Fruit fly (Drosophila melanogaster) whole organism, embryonic: ENCODE measurements around the gene zfh2.
A peak's percentile ranks its signal among the peaks of the same experiment; 100 is the strongest.

Experiments used
- B-H2 ChIP-seq: fragments of 200-800 bp; sonication (Bioruptor generic); optimal IDR thresholded peaks from 2 replicates; lab custom pipeline; 2018; ENCODE audit warnings: missing biosample characterization, mild to moderate bottlenecking, missing genetic modification characterization
- Bgb ChIP-seq: fragments of 200-800 bp; sonication (Bioruptor generic); IDR thresholded peaks from 2 replicates; pipeline ENCODE4 v1.3.6; 2022; ENCODE audit warnings: missing biosample characterization, missing genetic modification characterization; ENCODE audit not compliant: partially characterized antibody
- CG1024 ChIP-seq: fragments of 200-800 bp; sonication (Bioruptor generic); IDR thresholded peaks from 2 replicates; pipeline ENCODE4 v1.3.6; 2022; ENCODE audit warnings: missing biosample characterization, missing genetic modification characterization
- CG10321 ChIP-seq: fragments of 200-800 bp; sonication (Bioruptor generic); IDR thresholded peaks from 2 replicates; pipeline ENCODE4 v1.3.6; 2022; ENCODE audit warnings: missing biosample characterization, missing genetic modification characterization
- CG11695 ChIP-seq: fragments of 200-800 bp; sonication (Bioruptor generic); IDR thresholded peaks from 3 replicates; pipeline ENCODE4 v1.3.6; 2022; ENCODE audit warnings: missing biosample characterization, missing genetic modification characterization
- CG12659 ChIP-seq: fragments of 200-800 bp; sonication (Bioruptor generic); optimal IDR thresholded peaks from 3 replicates; lab custom pipeline; 2017; ENCODE audit warnings: mild to moderate bottlenecking, missing biosample characterization, missing genetic modification reagents, missing genetic modification characterization
- CG12769 ChIP-seq: fragments of 200-800 bp; sonication (Bioruptor generic); optimal IDR thresholded peaks from 2 replicates; lab custom pipeline; 2019; ENCODE audit warnings: missing biosample characterization, mild to moderate bottlenecking, missing genetic modification characterization, moderate library complexity
- CG13775 ChIP-seq: fragments of 200-800 bp; sonication (Bioruptor generic); optimal IDR thresholded peaks from 3 replicates; lab custom pipeline; 2017; ENCODE audit warnings: missing biosample characterization, mild to moderate bottlenecking, missing genetic modification characterization
- CG1603 ChIP-seq: fragments of 200-800 bp; sonication (Bioruptor generic); optimal IDR thresholded peaks from 2 replicates; lab custom pipeline; 2019; ENCODE audit warnings: missing biosample characterization, mild to moderate bottlenecking, missing genetic modification characterization, moderate library complexity
- CG17361 ChIP-seq: fragments of 200-800 bp; sonication (Bioruptor generic); IDR thresholded peaks from 3 replicates; pipeline ENCODE4 v1.3.6; 2022; ENCODE audit warnings: missing biosample characterization, missing genetic modification characterization
- CG18599 ChIP-seq: fragments of 200-800 bp; sonication (Bioruptor generic); optimal IDR thresholded peaks from 3 replicates; lab custom pipeline; 2017; ENCODE audit warnings: missing biosample characterization, missing genetic modification characterization, mild to moderate bottlenecking, moderate library complexity, missing genetic modification reagents
- CG2116 ChIP-seq: fragments of 200-800 bp; sonication (Bioruptor generic); optimal IDR thresholded peaks from 3 replicates; lab custom pipeline; 2018; ENCODE audit warnings: missing biosample characterization, mild to moderate bottlenecking, missing genetic modification characterization
- CG2199 ChIP-seq: fragments of 200-800 bp; sonication (Bioruptor generic); IDR thresholded peaks from 3 replicates; pipeline ENCODE4 v1.3.6; 2022; ENCODE audit warnings: missing biosample characterization, missing genetic modification characterization
- CG2889 ChIP-seq: fragments of 200-800 bp; sonication (Bioruptor generic); IDR thresholded peaks from 3 replicates; pipeline ENCODE4 v1.3.6; 2022; ENCODE audit warnings: missing biosample characterization, missing genetic modification characterization
- CG30020 ChIP-seq: fragments of 200-800 bp; optimal IDR thresholded peaks from 2 replicates; lab custom pipeline; 2019; ENCODE audit warnings: missing biosample characterization, mild to moderate bottlenecking, missing genetic modification characterization, moderate library complexity
- CG31365 ChIP-seq: fragments of 200-800 bp; sonication (Bioruptor generic); optimal IDR thresholded peaks from 2 replicates; lab custom pipeline; 2018; ENCODE audit warnings: missing biosample characterization, mild to moderate bottlenecking, missing genetic modification characterization
- CG34376 ChIP-seq: fragments of 200-800 bp; sonication (Bioruptor generic); optimal IDR thresholded peaks from 2 replicates; lab custom pipeline; 2018; ENCODE audit warnings: missing biosample characterization, mild to moderate bottlenecking, missing genetic modification characterization
- CG6765 ChIP-seq: fragments of 200-800 bp; sonication (Bioruptor generic); optimal IDR thresholded peaks from 3 replicates; lab custom pipeline; 2017; ENCODE audit warnings: missing biosample characterization, mild to moderate bottlenecking, missing genetic modification characterization
- CG6791 ChIP-seq: fragments of 200-800 bp; sonication (Bioruptor generic); IDR thresholded peaks from 3 replicates; pipeline ENCODE4 v1.3.6; 2022; ENCODE audit warnings: missing biosample characterization, missing genetic modification characterization; ENCODE audit not compliant: partially characterized antibody
- CG6813 ChIP-seq: fragments of 200-800 bp; sonication (Bioruptor generic); optimal IDR thresholded peaks from 2 replicates; lab custom pipeline; 2017; ENCODE audit warnings: missing biosample characterization, missing genetic modification characterization, mild to moderate bottlenecking, moderate library complexity, missing genetic modification reagents
- CG8089 ChIP-seq: fragments of 200-800 bp; sonication (Bioruptor generic); optimal IDR thresholded peaks from 3 replicates; lab custom pipeline; 2016; ENCODE audit warnings: missing biosample characterization, missing genetic modification characterization
- CG8924 ChIP-seq: fragments of 200-800 bp; optimal IDR thresholded peaks from 3 replicates; lab custom pipeline; 2019; ENCODE audit warnings: missing biosample characterization, mild to moderate bottlenecking, missing genetic modification characterization, moderate library complexity
- CG9437 ChIP-seq: fragments of 200-800 bp; sonication (Bioruptor generic); optimal IDR thresholded peaks from 2 replicates; lab custom pipeline; 2018; ENCODE audit warnings: missing biosample characterization, mild to moderate bottlenecking, missing genetic modification characterization
- CG9797 ChIP-seq: fragments of 200-800 bp; sonication (Bioruptor generic); optimal IDR thresholded peaks from 3 replicates; lab custom pipeline; 2018; ENCODE audit warnings: missing biosample characterization, mild to moderate bottlenecking, missing genetic modification characterization
- CHES-1-like ChIP-seq: fragments of 200-800 bp; sonication (Bioruptor generic); optimal IDR thresholded peaks from 2 replicates; lab custom pipeline; 2016; ENCODE audit warnings: missing biosample characterization, missing genetic modification characterization
- D ChIP-seq, 2 experiments: fragments of 200-800 bp in 1 of 2; fragments of >200 bp in 1 of 2; sonication (Bioruptor generic) in 1 of 2; optimal IDR thresholded peaks; 2 replicates in 1 of 2; 3 replicates in 1 of 2; lab custom pipeline; 2017; ENCODE audit warnings: mild to moderate bottlenecking in 1 of 2, missing biosample characterization in 1 of 2, missing genetic modification characterization in 1 of 2, missing genetic modification reagents in 1 of 2
- Dp ChIP-seq: fragments of 200-800 bp; sonication (Bioruptor generic); optimal IDR thresholded peaks from 2 replicates; lab custom pipeline; 2018; ENCODE audit warnings: missing biosample characterization, mild to moderate bottlenecking, missing genetic modification characterization, moderate library complexity
- HmgZ ChIP-seq: fragments of 200-800 bp; sonication (Bioruptor generic); optimal IDR thresholded peaks from 2 replicates; lab custom pipeline; 2018; ENCODE audit warnings: missing biosample characterization, mild to moderate bottlenecking, missing genetic modification characterization
- Hr39 ChIP-seq: fragments of >200 bp; optimal IDR thresholded peaks from 2 replicates; lab custom pipeline; 2017
- Hr51 ChIP-seq, 2 experiments: fragments of 200-800 bp; sonication (Bioruptor generic); optimal IDR thresholded peaks; 2 replicates in 1 of 2; 3 replicates in 1 of 2; lab custom pipeline; 2016 to 2018; ENCODE audit warnings: missing biosample characterization in 2 of 2, missing genetic modification characterization in 2 of 2, mild to moderate bottlenecking in 1 of 2, moderate library complexity in 1 of 2
- Meics ChIP-seq: fragments of 200-800 bp; sonication (Bioruptor generic); optimal IDR thresholded peaks from 2 replicates; lab custom pipeline; 2017; ENCODE audit warnings: missing biosample characterization, mild to moderate bottlenecking, missing genetic modification characterization
- Side ChIP-seq: fragments of 200-800 bp; sonication (Bioruptor generic); optimal IDR thresholded peaks from 2 replicates; lab custom pipeline; 2016; ENCODE audit warnings: missing biosample characterization, missing genetic modification characterization
- Sin3A ChIP-seq: fragments of >200 bp; optimal IDR thresholded peaks from 2 replicates; lab custom pipeline; 2018
- Usf ChIP-seq: fragments of 200-800 bp; sonication (Bioruptor generic); optimal IDR thresholded peaks from 2 replicates; lab custom pipeline; 2017; ENCODE audit warnings: missing genotype, missing biosample characterization, missing genetic modification characterization
- Xbp1 ChIP-seq: fragments of 200-800 bp; sonication (Bioruptor generic); optimal IDR thresholded peaks from 3 replicates; lab custom pipeline; 2016; ENCODE audit warnings: missing biosample characterization, mild to moderate bottlenecking, missing genetic modification characterization
- YL-1 ChIP-seq: fragments of 200-800 bp; sonication (Bioruptor generic); optimal IDR thresholded peaks from 3 replicates; lab custom pipeline; 2017; ENCODE audit warnings: missing biosample characterization, mild to moderate bottlenecking, missing genetic modification characterization
- az2 ChIP-seq: fragments of 200-800 bp; sonication (Bioruptor generic); optimal IDR thresholded peaks from 3 replicates; lab custom pipeline; 2016; ENCODE audit warnings: missing biosample characterization, missing genetic modification characterization
- caup ChIP-seq: fragments of 200-800 bp; sonication (Bioruptor generic); optimal IDR thresholded peaks from 3 replicates; lab custom pipeline; 2017; ENCODE audit warnings: missing biosample characterization, mild to moderate bottlenecking, missing genetic modification characterization, moderate library complexity; ENCODE audit not compliant: severe bottlenecking
- chif ChIP-seq, 2 experiments: fragments of 200-800 bp; sonication (Bioruptor generic); optimal IDR thresholded peaks; 3 replicates each; lab custom pipeline; 2016; ENCODE audit warnings: missing biosample characterization in 2 of 2, missing genetic modification characterization in 2 of 2
- gcm2 ChIP-seq: fragments of 200-800 bp; sonication (Bioruptor generic); optimal IDR thresholded peaks from 2 replicates; lab custom pipeline; 2016; ENCODE audit warnings: missing biosample characterization, missing genetic modification characterization
- onecut ChIP-seq: fragments of 200-800 bp; sonication (Bioruptor generic); IDR thresholded peaks from 2 replicates; pipeline ENCODE4 v1.3.6; 2022; ENCODE audit warnings: missing biosample characterization, missing genetic modification characterization
- pita ChIP-seq: fragments of 200-800 bp; sonication (Bioruptor generic); optimal IDR thresholded peaks from 2 replicates; lab custom pipeline; 2017; ENCODE audit warnings: missing biosample characterization, mild to moderate bottlenecking, missing genetic modification characterization
- prd ChIP-seq, 3 experiments: fragments of >200 bp in 2 of 3; fragments of 200-800 bp in 1 of 3; sonication (Bioruptor generic) in 1 of 3; optimal IDR thresholded peaks in 2 of 3; IDR thresholded peaks in 1 of 3; 2 replicates in 2 of 3; 3 replicates in 1 of 3; pipeline versions ENCODE4 v1.3.6 to Lab custom; 2017 to 2022; ENCODE audit warnings: missing biosample characterization in 1 of 3, missing genetic modification characterization in 1 of 3
- pzg ChIP-seq: fragments of 200-800 bp; sonication (Bioruptor generic); optimal IDR thresholded peaks from 3 replicates; lab custom pipeline; 2018; ENCODE audit warnings: missing biosample characterization, mild to moderate bottlenecking, missing genetic modification characterization, moderate library complexity
- sens-2 ChIP-seq: fragments of 200-800 bp; sonication (Bioruptor generic); IDR thresholded peaks from 2 replicates; pipeline ENCODE4 v1.3.6; 2022; ENCODE audit warnings: missing biosample characterization, missing genetic modification characterization
- sqz ChIP-seq: fragments of 200-800 bp; sonication (Bioruptor generic); optimal IDR thresholded peaks from 3 replicates; lab custom pipeline; 2018; ENCODE audit warnings: missing biosample characterization, mild to moderate bottlenecking, missing genetic modification characterization
- stwl ChIP-seq: fragments of 200-800 bp; sonication (Bioruptor generic); optimal IDR thresholded peaks from 3 replicates; lab custom pipeline; 2018; ENCODE audit warnings: missing biosample characterization, mild to moderate bottlenecking, missing genetic modification characterization, moderate library complexity
- sug ChIP-seq: fragments of 200-800 bp; optimal IDR thresholded peaks from 2 replicates; lab custom pipeline; 2019; ENCODE audit warnings: missing biosample characterization, mild to moderate bottlenecking, missing genetic modification characterization, moderate library complexity
- z ChIP-seq: fragments of 200-800 bp; sonication (Bioruptor generic); IDR thresholded peaks from 3 replicates; pipeline ENCODE4 v1.3.6; 2022; ENCODE audit warnings: missing biosample characterization, missing genetic modification characterization
- zf30C ChIP-seq: fragments of 200-800 bp; sonication (Bioruptor generic); optimal IDR thresholded peaks from 3 replicates; lab custom pipeline; 2018; ENCODE audit warnings: missing biosample characterization, mild to moderate bottlenecking, missing genetic modification characterization

The zfh2 gene

DNA sequence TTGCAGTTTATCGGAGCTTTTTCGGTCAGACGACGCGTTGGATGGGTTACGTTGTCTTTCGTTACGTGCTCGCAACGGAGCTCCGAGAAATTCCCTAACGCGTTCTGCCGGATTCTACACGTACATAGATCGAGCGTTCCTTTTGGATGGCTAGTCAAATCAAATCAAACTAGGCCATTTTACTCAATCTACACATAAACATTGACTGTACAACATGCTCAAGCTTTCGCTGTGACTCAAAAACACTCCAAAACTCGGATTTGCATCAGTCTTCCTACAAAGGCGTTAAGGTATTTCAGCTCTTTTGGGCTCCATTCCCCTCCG, 56.2 kb downstream of the zfh2 start, which contains the start of gene Pur-alpha:
Gene Pur-alpha (plus strand): TSS at position 138 of the 324 bp plus-strand sequence.
- TF ChIP-seq CG1024 (GFP tag; lab: Robert Waterston, UW) (no peak), prd (optimal IDR thresholded peaks at IDR 0.05; lab: Kevin White, UChicago) (no peak), prd (GFP tag; IDR thresholded peaks at IDR 0.05; lab: Robert Waterston, UW) (no peak), Meics (GFP tag; lab: Kevin White, UChicago) (peak; percentile 61), CG34376 (GFP tag; lab: Kevin White, UChicago) (peak; percentile 32), CG2116 (no peak), D (optimal IDR thresholded peaks at IDR 0.05; lab: Kevin White, UChicago) (no peak), D (GFP tag; optimal IDR thresholded peaks at IDR 0.05; lab: Kevin White, UChicago) (no peak), Bgb (GFP tag; lab: Robert Waterston, UW) (peak; percentile 57), YL-1 (GFP tag; lab: Kevin White, UChicago) (no peak), sens-2 (GFP tag; lab: Robert Waterston, UW) (no peak), sug (tag; lab: Kevin White, UChicago) (peak; percentile 1), CG2199 (GFP tag; lab: Robert Waterston, UW) (0 out of 3 replicates have a peak, but pooled peaks have one; percentile 37), chif (GFP tag; optimal IDR thresholded peaks at IDR 0.05; lab: Kevin White, UChicago) (no peak), B-H2 (GFP tag; lab: Kevin White, UChicago) (peak; percentile 38), Side (GFP tag; lab: Kevin White, UChicago) (no peak), CG1603 (tag; lab: Kevin White, UChicago) (peak; percentile 72), CG12769 (tag; lab: Kevin White, UChicago) (peak; percentile 47), CG10321 (GFP tag; lab: Robert Waterston, UW) (no peak), CHES-1-like (GFP tag; lab: Kevin White, UChicago) (peak; percentile 12), Hr51 (GFP tag; optimal IDR thresholded peaks at IDR 0.05; lab: Kevin White, UChicago) (no peak), HmgZ (peak; percentile 72), CG30020 (tag; lab: Kevin White, UChicago) (peak; percentile 29), Hr39 (lab: Kevin White, UChicago) (no peak), Sin3A (lab: Kevin White, UChicago) (peak; percentile 69), CG31365 (tag; lab: Kevin White, UChicago) (no peak), CG8924 (tag; lab: Kevin White, UChicago) (peak; percentile 40), Xbp1 (GFP tag; lab: Kevin White, UChicago) (peak; percentile 38), pzg (GFP tag; lab: Kevin White, UChicago) (peak; percentile 76), CG17361 (no peak), onecut (peak; percentile 30), az2 (no peak), CG18599 (no peak), gcm2 (no peak), CG6813 (GFP tag; lab: Kevin White, UChicago) (no peak), CG8089 (GFP tag; lab: Kevin White, UChicago) (no peak), sqz (GFP tag; lab: Kevin White, UChicago) (peak; percentile 11), Dp (GFP tag; lab: Kevin White, UChicago) (peak; percentile 17), CG11695 (GFP tag; lab: Robert Waterston, UW) (0 out of 3 replicates have a peak, but pooled peaks have one; percentile 14), CG6791 (no peak), CG12659 (GFP tag; lab: Kevin White, UChicago) (peak; percentile 55), stwl (tag; lab: Kevin White, UChicago) (peak; percentile 50), CG2889 (GFP tag; lab: Robert Waterston, UW) (no peak), Usf (GFP tag; lab: Kevin White, UChicago) (no peak), zf30C (GFP tag; lab: Kevin White, UChicago) (no peak), CG9797 (no peak), CG13775 (GFP tag; lab: Kevin White, UChicago) (no peak), caup (peak; percentile 14), pita (GFP tag; lab: Kevin White, UChicago) (no peak), z (GFP tag; lab: Robert Waterston, UW) (peak; percentile 92), CG6765 (GFP tag; lab: Kevin White, UChicago) (peak; percentile 11), CG9437 (peak; percentile 100)
